Fruit fly (Drosophila melanogaster) ovary, adult (tissue): ENCODE data around the gene CG17187.

ENCODE experiments used
- CG17801 ChIP-seq: fragments of 200-800 bp; optimal IDR thresholded peaks from 2 replicates; lab custom pipeline; 2019; ENCODE audit warnings: missing biosample characterization, mild to moderate bottlenecking, missing genetic modification characterization, moderate library complexity; ENCODE audit not compliant: partially characterized antibody

The CG17187 gene

dm6 chr3R:11231705-11232261 lies at the start of gene CG17187, which contains the start of gene Dph3:
Gene CG17187, minus strand, starts transcription at chr3R:11231879.
Gene Dph3, plus strand, starts transcription at chr3R:11231912.
- no peak for TF ChIP-seq CG17801

- no peak for TF ChIP-seq CG17801
Measured at dm6 chr3R:11272667-11273066, 41.0 kb upstream of the CG17187 start.

- TF ChIP-seq CG17801: no peak
Measured at dm6 chr3R:11270574-11270973, 38.9 kb upstream of the CG17187 start.

- no peak for TF ChIP-seq CG17801
Measured at dm6 chr3R:11269013-11269412, 37.3 kb upstream of the CG17187 start.

- TF ChIP-seq CG17801: no peak
Measured at dm6 chr3R:11263579-11263978, 31.9 kb upstream of the CG17187 start.

- TF ChIP-seq CG17801: no peak
Measured at dm6 chr3R:11260966-11261530, 29.4 kb upstream of the CG17187 start.

- no peak for TF ChIP-seq CG17801
Measured at dm6 chr3R:11257537-11257936, 25.9 kb upstream of the CG17187 start.

- no peak for TF ChIP-seq CG17801
Measured at dm6 chr3R:11254382-11254953, 22.8 kb upstream of the CG17187 start.

dm6 chr3R:11253768-11254167 lies 22.1 kb upstream of the CG17187 start:
- TF ChIP-seq CG17801: no peak

dm6 chr3R:11246865-11247264 lies 15.2 kb upstream of the CG17187 start:
- no peak for TF ChIP-seq CG17801

- TF ChIP-seq CG17801: no peak
Measured at dm6 chr3R:11245803-11246202, 14.1 kb upstream of the CG17187 start.

- no peak for TF ChIP-seq CG17801
Measured at dm6 chr3R:11243951-11244660, 12.4 kb upstream of the CG17187 start, which contains the start of the genes CG17734 and CG5214. Gene CG17734, minus strand, starts transcription at chr3R:11243999. Gene CG5214, plus strand, starts transcription at chr3R:11244302.

dm6 chr3R:11243057-11243740 lies 11.5 kb upstream of the CG17187 start:
- no peak for TF ChIP-seq CG17801

- no peak for TF ChIP-seq CG17801
Measured at dm6 chr3R:11240891-11241290, 9.2 kb upstream of the CG17187 start, which contains the start of the genes scpr-B and scpr-A. Gene scpr-B, minus strand, starts transcription at chr3R:11240991. Gene scpr-A, plus strand, starts transcription at chr3R:11241183.

dm6 chr3R:11237598-11237997 lies 5.9 kb upstream of the CG17187 start, which contains the start of gene CG31388:
Gene CG31388, plus strand, starts transcription at chr3R:11237815.
- no peak for TF ChIP-seq CG17801

dm6 chr3R:11236041-11236440 lies 4.4 kb upstream of the CG17187 start, which contains the start of gene CG31441:
Gene CG31441, plus strand, starts transcription at chr3R:11236286.
- TF ChIP-seq CG17801: no peak
